Fruit fly (Drosophila melanogaster) whole organism, embryonic: ENCODE measurements around the gene CG42525.
A peak's percentile ranks its signal among the peaks of the same experiment; 100 is the strongest.

Experiments
- Asciz ChIP-seq: fragments of 200-800 bp; sonication (Bioruptor generic); optimal IDR thresholded peaks from 2 replicates; lab custom pipeline; 2017; ENCODE audit warnings: missing biosample characterization, mild to moderate bottlenecking, missing genetic modification characterization, missing genetic modification reagents
- C15 ChIP-seq: fragments of 200-800 bp; sonication (Bioruptor generic); IDR thresholded peaks from 3 replicates; pipeline ENCODE4 v1.3.6; 2022; ENCODE audit warnings: missing biosample characterization, missing genetic modification characterization
- CG10321 ChIP-seq: fragments of 200-800 bp; sonication (Bioruptor generic); IDR thresholded peaks from 2 replicates; pipeline ENCODE4 v1.3.6; 2022; ENCODE audit warnings: missing biosample characterization, missing genetic modification characterization
- CG10543 ChIP-seq: fragments of 200-800 bp; sonication (Bioruptor generic); optimal IDR thresholded peaks from 3 replicates; lab custom pipeline; 2017; ENCODE audit warnings: missing biosample characterization, mild to moderate bottlenecking, missing genetic modification characterization, moderate library complexity
- CG10565 ChIP-seq: fragments of 200-800 bp; sonication (Bioruptor generic); optimal IDR thresholded peaks from 3 replicates; lab custom pipeline; 2016; ENCODE audit warnings: missing biosample characterization, mild to moderate bottlenecking, missing genetic modification characterization
- CG11247 ChIP-seq: fragments of 200-800 bp; sonication (Bioruptor generic); IDR thresholded peaks from 2 replicates; pipeline ENCODE4 v1.3.6; 2022; ENCODE audit warnings: missing biosample characterization, missing genetic modification characterization
- CG12104 ChIP-seq: fragments of 200-800 bp; sonication (Bioruptor generic); optimal IDR thresholded peaks from 3 replicates; lab custom pipeline; 2016; ENCODE audit warnings: missing biosample characterization, missing genetic modification characterization
- CG1233 ChIP-seq: fragments of 200-800 bp; sonication (Bioruptor generic); optimal IDR thresholded peaks from 4 replicates; lab custom pipeline; 2018; ENCODE audit warnings: missing biosample characterization, mild to moderate bottlenecking, missing genetic modification characterization
- CG12942 ChIP-seq: fragments of 200-800 bp; sonication (Bioruptor generic); optimal IDR thresholded peaks from 3 replicates; lab custom pipeline; 2016; ENCODE audit warnings: missing biosample characterization, missing genetic modification characterization
- CG14965 ChIP-seq: fragments of 200-800 bp; sonication (Bioruptor generic); optimal IDR thresholded peaks from 2 replicates; lab custom pipeline; 2016; ENCODE audit warnings: missing biosample characterization, missing genetic modification characterization, borderline replicate concordance
- CG15073 ChIP-seq: fragments of 200-800 bp; sonication (Bioruptor generic); optimal IDR thresholded peaks from 2 replicates; lab custom pipeline; 2016; ENCODE audit warnings: missing biosample characterization, missing genetic modification characterization
- CG17912 ChIP-seq: fragments of 200-800 bp; sonication (Bioruptor generic); optimal IDR thresholded peaks from 2 replicates; lab custom pipeline; 2018; ENCODE audit warnings: missing biosample characterization, mild to moderate bottlenecking, missing genetic modification characterization
- CG3163 ChIP-seq: fragments of 200-800 bp; sonication (Bioruptor generic); optimal IDR thresholded peaks from 3 replicates; lab custom pipeline; 2016; ENCODE audit warnings: missing biosample characterization, missing genetic modification characterization
- CG34422 ChIP-seq: fragments of 200-800 bp; sonication (Bioruptor generic); IDR thresholded peaks from 3 replicates; pipeline ENCODE4 v1.3.6; 2022; ENCODE audit warnings: missing biosample characterization, missing genetic modification characterization
- CG5953 ChIP-seq: fragments of 200-800 bp; sonication (Bioruptor generic); IDR thresholded peaks from 2 replicates; pipeline ENCODE4 v1.3.6; 2022; ENCODE audit warnings: missing biosample characterization, missing genetic modification characterization
- CG6689 ChIP-seq: fragments of 200-800 bp; sonication (Bioruptor generic); IDR thresholded peaks from 2 replicates; pipeline ENCODE4 v1.3.6; 2022; ENCODE audit warnings: missing biosample characterization, missing genetic modification characterization
- CG6854 ChIP-seq: fragments of 200-800 bp; sonication (Bioruptor generic); optimal IDR thresholded peaks from 3 replicates; lab custom pipeline; 2017; ENCODE audit warnings: missing biosample characterization, mild to moderate bottlenecking, missing genetic modification characterization
- CG7372 ChIP-seq: fragments of 200-800 bp; sonication (Bioruptor generic); IDR thresholded peaks from 2 replicates; pipeline ENCODE4 v1.3.6; 2022; ENCODE audit warnings: missing biosample characterization, missing genetic modification characterization
- CG7745 ChIP-seq: fragments of 200-800 bp; sonication (Bioruptor generic); optimal IDR thresholded peaks from 2 replicates; lab custom pipeline; 2018; ENCODE audit warnings: missing biosample characterization, mild to moderate bottlenecking, missing genetic modification characterization, moderate library complexity
- CG8388 ChIP-seq: fragments of 200-800 bp; sonication (Bioruptor generic); optimal IDR thresholded peaks from 2 replicates; lab custom pipeline; 2019; ENCODE audit warnings: missing biosample characterization, mild to moderate bottlenecking, missing genetic modification characterization, moderate library complexity
- CHES-1-like ChIP-seq: fragments of 200-800 bp; sonication (Bioruptor generic); optimal IDR thresholded peaks from 2 replicates; lab custom pipeline; 2016; ENCODE audit warnings: missing biosample characterization, missing genetic modification characterization
- Fer1 ChIP-seq: fragments of 200-800 bp; sonication (Bioruptor generic); optimal IDR thresholded peaks from 2 replicates; lab custom pipeline; 2017; ENCODE audit warnings: missing biosample characterization, mild to moderate bottlenecking, missing genetic modification characterization
- H15 ChIP-seq: fragments of 200-800 bp; sonication (Bioruptor generic); IDR thresholded peaks from 3 replicates; pipeline ENCODE4 v1.3.6; 2022; ENCODE audit warnings: missing biosample characterization, missing genetic modification characterization
- HLHmδ ChIP-seq: fragments of 200-800 bp; sonication (Bioruptor generic); optimal IDR thresholded peaks from 2 replicates; lab custom pipeline; 2018; ENCODE audit warnings: missing biosample characterization, mild to moderate bottlenecking, missing genetic modification characterization, moderate library complexity
- HmgZ ChIP-seq: fragments of 200-800 bp; sonication (Bioruptor generic); optimal IDR thresholded peaks from 2 replicates; lab custom pipeline; 2018; ENCODE audit warnings: missing biosample characterization, mild to moderate bottlenecking, missing genetic modification characterization
- Hsf ChIP-seq: fragments of 200-800 bp; sonication (Bioruptor generic); optimal IDR thresholded peaks from 3 replicates; lab custom pipeline; 2016; ENCODE audit warnings: missing biosample characterization, missing genetic modification characterization
- NC2β ChIP-seq: fragments of 200-800 bp; sonication (Bioruptor generic); optimal IDR thresholded peaks from 2 replicates; lab custom pipeline; 2016; ENCODE audit warnings: missing biosample characterization, missing genetic modification characterization
- Oaz ChIP-seq: fragments of 200-800 bp; sonication (Bioruptor generic); IDR thresholded peaks from 2 replicates; pipeline ENCODE4 v1.3.6; 2022; ENCODE audit warnings: missing biosample characterization, missing genetic modification characterization
- Ravus ChIP-seq: fragments of 200-800 bp; sonication (Bioruptor generic); IDR thresholded peaks from 2 replicates; pipeline ENCODE4 v1.3.6; 2022; ENCODE audit warnings: missing biosample characterization, missing genetic modification characterization
- Usf ChIP-seq: fragments of 200-800 bp; sonication (Bioruptor generic); optimal IDR thresholded peaks from 2 replicates; lab custom pipeline; 2017; ENCODE audit warnings: missing genotype, missing biosample characterization, missing genetic modification characterization
- Xrp1 ChIP-seq: fragments of 200-800 bp; sonication (Bioruptor generic); IDR thresholded peaks from 2 replicates; pipeline ENCODE4 v1.3.6; 2022; ENCODE audit warnings: missing biosample characterization, missing genetic modification characterization
- abd-A ChIP-seq: fragments of 200-800 bp; sonication (Bioruptor generic); optimal IDR thresholded peaks from 3 replicates; lab custom pipeline; 2019; ENCODE audit warnings: missing biosample characterization, mild to moderate bottlenecking, missing genetic modification characterization, moderate library complexity
- ara ChIP-seq: fragments of 200-800 bp; sonication (Bioruptor generic); IDR thresholded peaks from 2 replicates; pipeline ENCODE4 v1.3.6; 2022; ENCODE audit warnings: missing biosample characterization, missing genetic modification characterization
- cato ChIP-seq: fragments of 200-800 bp; sonication (Bioruptor generic); optimal IDR thresholded peaks from 2 replicates; lab custom pipeline; 2016; ENCODE audit warnings: missing biosample characterization, missing genetic modification characterization, borderline replicate concordance
- da ChIP-seq: fragments of 200-800 bp; sonication (Bioruptor generic); optimal IDR thresholded peaks from 2 replicates; lab custom pipeline; 2016; ENCODE audit warnings: missing biosample characterization, missing genetic modification characterization
- danr ChIP-seq: fragments of 200-800 bp; sonication (Bioruptor generic); IDR thresholded peaks from 2 replicates; pipeline ENCODE4 v1.3.6; 2022; ENCODE audit warnings: missing biosample characterization, missing genetic modification characterization
- fd102C ChIP-seq: fragments of 200-800 bp; sonication (Bioruptor generic); optimal IDR thresholded peaks from 2 replicates; lab custom pipeline; 2018; ENCODE audit warnings: missing biosample characterization, mild to moderate bottlenecking, missing genetic modification characterization, moderate library complexity
- fd3F ChIP-seq: fragments of 200-800 bp; sonication (Bioruptor generic); optimal IDR thresholded peaks from 2 replicates; lab custom pipeline; 2018; ENCODE audit warnings: missing biosample characterization, mild to moderate bottlenecking, missing genetic modification characterization, moderate library complexity
- fu2 ChIP-seq: fragments of 200-800 bp; sonication (Bioruptor generic); optimal IDR thresholded peaks from 2 replicates; lab custom pipeline; 2016; ENCODE audit warnings: missing biosample characterization, missing genetic modification characterization
- h ChIP-seq: fragments of >200 bp; optimal IDR thresholded peaks from 2 replicates; lab custom pipeline; 2017
- insv ChIP-seq, 2 experiments: fragments of 200-800 bp; sonication (Bioruptor generic); optimal IDR thresholded peaks; 3 replicates each; lab custom pipeline; 2016 to 2018; ENCODE audit warnings: missing biosample characterization in 2 of 2, missing genetic modification characterization in 2 of 2
- kni ChIP-seq: fragments of 200-800 bp; sonication (Bioruptor generic); optimal IDR thresholded peaks from 3 replicates; lab custom pipeline; 2017; ENCODE audit warnings: mild to moderate bottlenecking, missing biosample characterization, missing genetic modification reagents, missing genetic modification characterization
- knrl ChIP-seq: fragments of 200-800 bp; sonication (Bioruptor generic); IDR thresholded peaks from 3 replicates; pipeline ENCODE4 v1.3.6; 2022; ENCODE audit warnings: missing biosample characterization, missing genetic modification characterization; ENCODE audit not compliant: partially characterized antibody
- pzg ChIP-seq: fragments of 200-800 bp; sonication (Bioruptor generic); optimal IDR thresholded peaks from 3 replicates; lab custom pipeline; 2018; ENCODE audit warnings: missing biosample characterization, mild to moderate bottlenecking, missing genetic modification characterization, moderate library complexity
- row ChIP-seq: fragments of 200-800 bp; sonication (Bioruptor generic); IDR thresholded peaks from 3 replicates; pipeline ENCODE4 v1.3.6; 2022; ENCODE audit warnings: missing biosample characterization, missing genetic modification characterization
- scrt ChIP-seq: fragments of 200-800 bp; sonication (Bioruptor generic); optimal IDR thresholded peaks from 2 replicates; lab custom pipeline; 2018; ENCODE audit warnings: missing biosample characterization, mild to moderate bottlenecking, missing genetic modification characterization, moderate library complexity
- sima ChIP-seq: fragments of 200-800 bp; sonication (Bioruptor generic); optimal IDR thresholded peaks from 2 replicates; lab custom pipeline; 2016; ENCODE audit warnings: missing biosample characterization, missing genetic modification characterization
- slbo ChIP-seq: fragments of 200-800 bp; sonication (Bioruptor generic); IDR thresholded peaks from 2 replicates; pipeline ENCODE4 v1.3.6; 2022; ENCODE audit warnings: missing biosample characterization, missing genetic modification characterization
- sqz ChIP-seq: fragments of 200-800 bp; sonication (Bioruptor generic); optimal IDR thresholded peaks from 3 replicates; lab custom pipeline; 2018; ENCODE audit warnings: missing biosample characterization, mild to moderate bottlenecking, missing genetic modification characterization
- twi ChIP-seq: fragments of 200-800 bp; optimal IDR thresholded peaks from 2 replicates; lab custom pipeline; 2019; ENCODE audit warnings: missing biosample characterization, mild to moderate bottlenecking, missing genetic modification characterization, moderate library complexity
- unpg ChIP-seq: fragments of 200-800 bp; sonication (Bioruptor generic); optimal IDR thresholded peaks from 3 replicates; lab custom pipeline; 2018; ENCODE audit warnings: missing biosample characterization, mild to moderate bottlenecking, missing genetic modification characterization, moderate library complexity
- usp ChIP-seq: fragments of >200 bp; optimal IDR thresholded peaks from 2 replicates; lab custom pipeline; 2017; ENCODE audit warnings: missing biosample characterization, missing genetic modification characterization

CG42525 gene

DNA sequence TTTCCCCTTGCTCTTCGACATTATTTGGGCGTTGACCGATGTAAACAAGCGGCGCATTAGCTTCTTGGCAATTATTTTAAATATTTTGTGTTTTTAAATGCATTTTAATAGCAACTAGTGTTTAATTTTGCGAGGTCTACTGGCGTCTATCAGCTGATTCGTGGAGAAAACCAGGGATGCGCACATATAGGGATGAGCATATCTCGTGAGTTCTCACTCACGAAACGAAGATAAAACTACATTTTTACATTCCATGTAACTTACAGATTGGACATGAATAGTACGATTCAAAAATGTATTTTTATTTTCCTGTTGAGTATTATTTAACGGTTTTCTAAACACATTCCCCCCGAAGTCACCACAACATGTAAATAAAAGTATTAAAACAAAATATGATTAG, 7.9 kb upstream of the CG42525 start, which contains the start of gene CG14966 (continued):
- TF ChIP-seq CHES-1-like (GFP tag; lab: Kevin White, UChicago) (peak; percentile 70), danr (GFP tag; lab: Robert Waterston, UW) (no peak), NC2β (peak; percentile 11), sima (GFP tag; lab: Kevin White, UChicago) (no peak), CG10565 (GFP tag; lab: Kevin White, UChicago) (no peak), unpg (GFP tag; lab: Kevin White, UChicago) (peak; percentile 4), CG14965 (GFP tag; lab: Kevin White, UChicago) (no peak), ara (no peak), Usf (no peak), slbo (GFP tag; lab: Robert Waterston, UW) (peak; percentile 63; the same call in 1 of the 2 replicates), CG6689 (GFP tag; lab: Robert Waterston, UW) (no peak), Hsf (GFP tag; lab: Kevin White, UChicago) (peak; percentile 15), CG10543 (GFP tag; lab: Kevin White, UChicago) (peak; percentile 13), HmgZ (peak; percentile 69), CG1233 (GFP tag; lab: Kevin White, UChicago) (no peak), da (no peak), fd3F (no peak), knrl (GFP tag; lab: Robert Waterston, UW) (peak; percentile 88), CG7745 (tag; lab: Kevin White, UChicago) (no peak), usp (GFP tag; lab: Kevin White, UChicago) (no peak), cato (no peak), CG3163 (no peak), scrt (GFP tag; lab: Kevin White, UChicago) (peak; percentile 96), Ravus (GFP tag; lab: Robert Waterston, UW) (no peak), twi (no peak), HLHmδ (no peak), fd102C (no peak), CG7372 (GFP tag; lab: Robert Waterston, UW) (no peak), C15 (GFP tag; lab: Robert Waterston, UW) (no peak), fu2 (GFP tag; lab: Kevin White, UChicago) (peak; percentile 33), row (GFP tag; lab: Robert Waterston, UW) (peak; percentile 85), CG12104 (GFP tag; lab: Kevin White, UChicago) (no peak), CG5953 (GFP tag; lab: Robert Waterston, UW) (no peak), CG15073 (no peak), sqz (GFP tag; lab: Kevin White, UChicago) (no peak), Asciz (no peak), Fer1 (GFP tag; lab: Kevin White, UChicago) (peak; percentile 31), CG17912 (GFP tag; lab: Kevin White, UChicago) (no peak), h (lab: Kevin White, UChicago) (no peak), abd-A (tag; lab: Kevin White, UChicago) (no peak), Xrp1 (GFP tag; lab: Robert Waterston, UW) (no peak), CG11247 (GFP tag; lab: Robert Waterston, UW) (no peak), CG34422 (peak; percentile 87; the same call in 2 of the 3 replicates), pzg (GFP tag; lab: Kevin White, UChicago) (peak; percentile 89), CG8388 (GFP tag; lab: Kevin White, UChicago) (no peak), CG6854 (no peak), kni (GFP tag; lab: Kevin White, UChicago) (peak; percentile 20), CG10321 (no peak), Oaz (GFP tag; lab: Robert Waterston, UW) (no peak), CG12942 (GFP tag; lab: Kevin White, UChicago) (no peak), H15 (GFP tag; lab: Robert Waterston, UW) (no peak), insv (GFP tag; optimal IDR thresholded peaks at IDR 0.05; lab: Kevin White, UChicago) (no peak)
